Worm (Caenorhabditis elegans): ENCODE results near the gene clec-124.

The clec-124 gene

DNA sequence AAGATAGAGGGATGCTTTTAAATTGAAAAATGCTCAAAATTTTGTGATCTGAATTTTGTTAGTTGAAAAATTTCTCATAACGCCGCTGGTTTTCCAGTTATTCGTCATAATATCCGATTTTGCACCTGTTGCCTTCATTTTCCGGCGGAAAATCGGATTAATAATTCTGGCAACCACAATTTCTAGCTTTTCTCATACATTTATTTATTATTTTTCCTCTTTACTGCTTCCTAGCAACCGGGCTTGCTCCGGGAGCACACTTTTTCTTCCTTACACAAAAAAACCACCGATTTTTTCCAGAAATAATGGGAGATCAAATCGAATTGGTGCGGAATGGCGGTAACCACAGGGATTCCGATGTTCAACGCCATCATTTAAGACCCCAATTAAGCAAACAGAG lies 17.9 kb downstream of the clec-124 start, which contains the start of gene F02E11.7:
Gene F02E11.7 (plus strand): TSS at position 301 of the 400 bp plus-strand sequence.
- TF ChIP-seq pat-9 (tag; optimal IDR thresholded peaks at IDR 0.05) (no peak), pag-3 (tag; optimal IDR thresholded peaks at IDR 0.05; ENCODE audit: borderline replicate concordance) (no peak), mec-3 (tag; optimal IDR thresholded peaks at IDR 0.05; ENCODE audit: borderline replicate concordance) (no peak), ttx-3 (tag; optimal IDR thresholded peaks at IDR 0.05) (no peak), fkh-10 (GFP tag; optimal IDR thresholded peaks at IDR 0.05) (no peak), npax-4 (tag; optimal IDR thresholded peaks at IDR 0.05) (no peak), sox-4 (tag; optimal IDR thresholded peaks at IDR 0.05) (no peak)

DNA sequence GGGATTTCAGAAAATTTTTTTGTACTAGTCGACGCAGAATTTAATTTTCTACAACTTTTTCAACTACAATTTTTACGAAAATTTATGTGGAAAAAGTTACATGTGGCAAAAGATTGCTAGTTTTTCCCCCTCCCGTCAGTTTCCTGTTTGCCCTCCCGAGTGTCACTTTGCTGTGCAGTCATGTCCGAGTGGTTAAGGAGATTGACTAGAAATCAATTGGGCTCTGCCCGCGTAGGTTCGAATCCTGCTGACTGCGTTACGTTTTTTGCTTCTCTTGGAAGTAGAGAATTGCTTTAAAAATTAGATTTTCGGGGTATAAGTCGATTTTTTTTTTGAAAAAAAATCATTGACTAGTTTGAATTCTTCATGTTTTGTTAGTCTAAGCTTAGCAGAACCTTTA lies 18.3 kb downstream of the clec-124 start:
- TF ChIP-seq ztf-16 (tag; optimal IDR thresholded peaks at IDR 0.05) (no peak), ceh-22 (tag; optimal IDR thresholded peaks at IDR 0.05) (no peak), unc-86 (tag; optimal IDR thresholded peaks at IDR 0.05) (no peak), Y22D7AL.16 (tag; optimal IDR thresholded peaks at IDR 0.05) (peak; percentile 18), che-1 (tag; optimal IDR thresholded peaks at IDR 0.05) (peak; percentile 48), ref-2 (tag; optimal IDR thresholded peaks at IDR 0.05) (no peak), nhr-232 (tag; optimal IDR thresholded peaks at IDR 0.05) (peak; percentile 10), rnt-1 (tag; optimal IDR thresholded peaks at IDR 0.05) (no peak), zip-5 (tag; optimal IDR thresholded peaks at IDR 0.05) (no peak), ama-1 (optimal IDR thresholded peaks at IDR 0.05) (no peak), fkh-6 (tag; optimal IDR thresholded peaks at IDR 0.05) (no peak), pag-3 (tag; optimal IDR thresholded peaks at IDR 0.05; ENCODE audit: borderline replicate concordance) (no peak), ceh-9 (tag; optimal IDR thresholded peaks at IDR 0.05) (no peak), elt-4 (tag; optimal IDR thresholded peaks at IDR 0.05) (no peak), sox-4 (tag; optimal IDR thresholded peaks at IDR 0.05) (no peak), F13H6.1 (tag; optimal IDR thresholded peaks at IDR 0.05) (no peak)

DNA sequence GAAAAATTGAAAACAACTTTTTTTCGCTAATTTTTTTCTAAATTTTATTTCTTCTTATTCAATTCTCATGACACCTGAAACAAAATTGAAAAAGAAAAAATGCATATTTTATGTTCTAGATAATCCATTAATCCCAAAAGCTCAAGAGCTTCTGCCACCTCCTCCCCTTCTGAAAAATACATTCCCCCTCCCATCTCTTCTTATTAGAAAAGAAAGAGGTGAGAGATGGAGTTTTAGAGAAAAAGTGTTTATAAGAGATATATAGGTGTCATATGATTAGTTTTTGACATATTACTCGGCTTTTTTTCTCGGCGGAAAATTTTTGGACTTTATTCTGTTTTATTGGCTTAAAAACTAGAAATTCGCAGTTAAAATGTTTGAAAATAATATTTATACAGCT lies 21.1 kb downstream of the clec-124 start:
- TF ChIP-seq ref-2 (tag; optimal IDR thresholded peaks at IDR 0.05) (no peak), unc-3 (GFP tag; conservative IDR thresholded peaks at IDR 0.05) (no peak), unc-3 (tag; optimal IDR thresholded peaks at IDR 0.05) (no peak), ceh-22 (tag; optimal IDR thresholded peaks at IDR 0.05) (no peak), dve-1 (tag; optimal IDR thresholded peaks at IDR 0.05) (no peak)

DNA sequence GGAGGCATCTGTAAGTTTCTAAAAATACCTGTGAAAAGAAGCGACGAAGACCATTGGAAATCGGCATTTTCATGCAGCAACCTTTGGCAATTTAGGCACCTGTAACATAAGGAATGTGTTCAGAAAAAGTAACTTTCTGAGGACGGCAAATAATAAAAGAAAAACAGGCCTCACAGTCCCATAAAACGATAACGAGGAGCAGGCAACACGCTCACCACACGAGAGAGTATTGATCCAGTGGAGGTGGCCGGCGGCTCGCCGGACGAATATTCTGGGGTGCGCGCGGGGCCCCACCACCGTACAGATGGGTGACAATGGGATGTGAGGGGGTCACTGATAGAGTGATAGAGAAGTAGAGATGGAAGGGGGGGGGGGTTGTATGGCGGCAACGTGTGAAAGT lies 25.4 kb downstream of the clec-124 start, which contains the start of gene F02E11.3:
Gene F02E11.3 (minus strand): TSS at position 101 of the 400 bp plus-strand sequence.
- TF ChIP-seq ceh-22 (tag; optimal IDR thresholded peaks at IDR 0.05): no peak
- no peak for TF ChIP-seq ahr-1 (tag; optimal IDR thresholded peaks at IDR 0.05)
- no peak for TF ChIP-seq unc-42 (tag; optimal IDR thresholded peaks at IDR 0.05)
- no peak for TF ChIP-seq ceh-9 (tag; optimal IDR thresholded peaks at IDR 0.05)
- no peak for TF ChIP-seq pros-1 (tag; optimal IDR thresholded peaks at IDR 0.05)

DNA sequence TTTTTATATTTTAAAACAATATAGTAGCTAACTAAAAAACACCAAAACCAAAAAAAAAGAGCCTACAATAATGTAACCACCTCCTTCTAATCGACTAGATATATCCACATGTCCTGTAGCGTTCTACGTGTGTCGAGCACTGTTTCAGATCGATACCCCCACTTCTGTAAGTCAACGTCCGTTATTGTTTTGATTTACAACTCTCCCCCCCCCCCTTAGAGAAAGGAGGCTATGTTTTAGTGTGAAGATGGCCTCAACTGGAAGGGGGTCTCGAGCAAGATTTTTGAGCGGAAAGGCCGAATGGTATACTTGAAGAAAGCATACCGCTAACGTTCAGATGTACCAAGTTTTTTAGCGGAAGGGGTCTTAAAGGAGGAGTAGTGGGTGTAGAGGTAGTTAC lies 28.2 kb downstream of the clec-124 start, which contains the start of gene F02E11.4:
Gene F02E11.4 (minus strand): TSS at position 101 of the 400 bp plus-strand sequence.
- TF ChIP-seq ceh-34 (tag; optimal IDR thresholded peaks at IDR 0.05) (no peak), sdc-2 (tag; optimal IDR thresholded peaks at IDR 0.05) (no peak), zip-5 (tag; optimal IDR thresholded peaks at IDR 0.05) (no peak), elt-2 (tag; optimal IDR thresholded peaks at IDR 0.05) (no peak), unc-3 (GFP tag; conservative IDR thresholded peaks at IDR 0.05) (no peak), unc-3 (tag; optimal IDR thresholded peaks at IDR 0.05) (no peak), nhr-232 (tag; optimal IDR thresholded peaks at IDR 0.05) (no peak), unc-42 (tag; optimal IDR thresholded peaks at IDR 0.05) (no peak), pros-1 (tag; optimal IDR thresholded peaks at IDR 0.05) (no peak), hlh-13 (GFP tag; optimal IDR thresholded peaks at IDR 0.05) (no peak), npax-4 (tag; optimal IDR thresholded peaks at IDR 0.05) (no peak)

DNA sequence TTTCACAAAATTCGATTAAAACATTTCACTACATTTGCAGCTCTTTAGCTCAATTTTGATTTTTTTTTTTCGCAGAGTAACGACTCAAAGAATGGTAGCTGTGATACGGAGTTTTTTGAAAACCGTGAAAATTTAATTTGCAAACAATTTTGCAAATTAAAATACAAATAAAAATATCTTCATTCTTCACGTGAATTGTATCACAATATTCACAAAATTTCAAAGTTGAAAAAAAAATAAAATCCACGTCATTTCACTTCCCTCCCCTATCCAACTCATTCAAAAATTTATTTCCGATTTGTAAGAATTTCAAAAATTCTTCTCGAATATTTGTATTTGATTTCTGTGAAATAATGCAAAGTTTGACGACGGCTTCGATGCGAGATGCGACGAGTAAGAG lies 29.1 kb downstream of the clec-124 start, which contains the start of gene wht-4:
Gene wht-4 (plus strand): TSS at position 301 of the 400 bp plus-strand sequence.
- TF ChIP-seq ceh-2 (tag; optimal IDR thresholded peaks at IDR 0.05) (no peak), K09A11.1 (tag; optimal IDR thresholded peaks at IDR 0.05; ENCODE audit: insufficient read depth) (no peak), sox-2 (GFP tag; IDR thresholded peaks at IDR 0.05) (no peak)
